Fruit fly (Drosophila melanogaster): ENCODE measurements around the gene Trxr1.

The Trxr1 gene

dm6 chrX:8214017-8214416, 28.3 kb upstream of the Trxr1 start:
- no peak for TF ChIP-seq CG17801 (GFP tag; optimal IDR thresholded peaks at IDR 0.05; ENCODE audit: partially characterized antibody)

dm6 chrX:8215094-8215854, 27.1 kb upstream of the Trxr1 start:
- no peak for TF ChIP-seq CG17801 (GFP tag; optimal IDR thresholded peaks at IDR 0.05; ENCODE audit: partially characterized antibody)

- TF ChIP-seq CG17801 (GFP tag; optimal IDR thresholded peaks at IDR 0.05; ENCODE audit: partially characterized antibody), result no peak
These were observed 26.3 kb upstream of the Trxr1 start for dm6 chrX:8215855-8216586.

- no peak for TF ChIP-seq CG17801 (GFP tag; optimal IDR thresholded peaks at IDR 0.05; ENCODE audit: partially characterized antibody)
These were observed 14.4 kb upstream of the Trxr1 start for dm6 chrX:8227942-8228341.

dm6 chrX:8229918-8230699, 12.2 kb upstream of the Trxr1 start:
- TF ChIP-seq CG17801 (GFP tag; optimal IDR thresholded peaks at IDR 0.05; ENCODE audit: partially characterized antibody), result peak; percentile 53

dm6 chrX:8231241-8232028, 10.9 kb upstream of the Trxr1 start:
- peak; percentile 99 for TF ChIP-seq CG17801 (GFP tag; optimal IDR thresholded peaks at IDR 0.05; ENCODE audit: partially characterized antibody)

- no peak for TF ChIP-seq CG17801 (GFP tag; optimal IDR thresholded peaks at IDR 0.05; ENCODE audit: partially characterized antibody)
These were observed 9.2 kb upstream of the Trxr1 start for dm6 chrX:8233167-8233566.

- peak; percentile 52 for TF ChIP-seq CG17801 (GFP tag; optimal IDR thresholded peaks at IDR 0.05; ENCODE audit: partially characterized antibody)
These were observed 8.3 kb upstream of the Trxr1 start for dm6 chrX:8233915-8234565.

dm6 chrX:8240431-8240830, 1.9 kb upstream of the Trxr1 start, which contains the start of gene CG2147:
CG2147 (plus strand) TSS chrX:8240684.
- TF ChIP-seq CG17801 (GFP tag; optimal IDR thresholded peaks at IDR 0.05; ENCODE audit: partially characterized antibody), result peak; percentile 62

- TF ChIP-seq CG17801 (GFP tag; optimal IDR thresholded peaks at IDR 0.05; ENCODE audit: partially characterized antibody), result no peak
These were observed 923 bp downstream of the Trxr1 start for dm6 chrX:8243251-8243650.

- TF ChIP-seq CG17801 (GFP tag; optimal IDR thresholded peaks at IDR 0.05; ENCODE audit: partially characterized antibody), result peak; percentile 17
These were observed 1.9 kb downstream of the Trxr1 start, which contains the start of gene sni for dm6 chrX:8243966-8244895. sni (minus strand) TSS chrX:8244016.

- no peak for TF ChIP-seq CG17801 (GFP tag; optimal IDR thresholded peaks at IDR 0.05; ENCODE audit: partially characterized antibody)
These were observed 9.1 kb downstream of the Trxr1 start, which contains the start of gene ND-75 for dm6 chrX:8251268-8251996. ND-75 (minus strand) TSS chrX:8251687.
